Worm (Caenorhabditis elegans): ENCODE data around the gene sbt-1.

ce11 chrV:20862681-20863080, 34.0 kb upstream of the sbt-1 start, which contains the start of gene twk-35:
- TF ChIP-seq elt-2 (tag; optimal IDR thresholded peaks at IDR 0.05): no peak
- TF ChIP-seq ceh-82 (tag; optimal IDR thresholded peaks at IDR 0.05): no peak
- no peak for TF ChIP-seq pag-3 (tag; optimal IDR thresholded peaks at IDR 0.05; ENCODE audit: borderline replicate concordance, insufficient read depth)
- no peak for TF ChIP-seq snu-23 (GFP tag; optimal IDR thresholded peaks at IDR 0.05)
- no peak for TF ChIP-seq nhr-237 (tag; optimal IDR thresholded peaks at IDR 0.05)
- no peak for TF ChIP-seq pqm-1 (tag; optimal IDR thresholded peaks at IDR 0.05)
- TF ChIP-seq mdl-1 (tag; optimal IDR thresholded peaks at IDR 0.05): no peak
- no peak for TF ChIP-seq zag-1 (tag; optimal IDR thresholded peaks at IDR 0.05)

Measured in whole organism, L1 larva.